Worm (Caenorhabditis elegans) whole organism, L1 larva: ENCODE measurements around the gene F32D8.12.

Source experiments
- C04F5.9 ChIP-seq: sonication (generic microtip); optimal IDR thresholded peaks from 2 replicates; lab custom pipeline; 2016; ENCODE audit warnings: missing genetic modification characterization, missing compliant biosample characterization
- F16B12.6 ChIP-seq: fragments of 150-350 bp; optimal IDR thresholded peaks from 2 replicates; lab custom pipeline; 2014; ENCODE audit warnings: missing biosample characterization, missing genetic modification characterization
- Y116A8C.19 ChIP-seq: sonication (generic microtip); optimal IDR thresholded peaks from 2 replicates; lab custom pipeline; 2016; ENCODE audit warnings: missing compliant biosample characterization, missing genetic modification characterization, borderline replicate concordance
- alr-1 ChIP-seq: fragments of 200-800 bp; sonication (Bioruptor generic); optimal IDR thresholded peaks from 2 replicates; lab custom pipeline; 2018; ENCODE audit warnings: borderline replicate concordance, mild to moderate bottlenecking, missing genetic modification characterization, missing compliant biosample characterization
- ama-1 ChIP-seq: fragments of 150-350 bp; optimal IDR thresholded peaks from 2 replicates; lab custom pipeline; 2014
- blmp-1 ChIP-seq: fragments of 150-350 bp; optimal IDR thresholded peaks from 2 replicates; lab custom pipeline; 2014; ENCODE audit warnings: missing biosample characterization, missing genetic modification characterization
- ceh-8 ChIP-seq: fragments of 200-800 bp; sonication (Bioruptor generic); optimal IDR thresholded peaks from 2 replicates; lab custom pipeline; 2018; ENCODE audit warnings: mild to moderate bottlenecking, missing genetic modification characterization, moderate library complexity, missing compliant biosample characterization
- ceh-90 ChIP-seq: sonication (generic microtip); optimal IDR thresholded peaks from 2 replicates; lab custom pipeline; 2016; ENCODE audit warnings: missing genetic modification characterization, missing compliant biosample characterization
- ces-1 ChIP-seq: fragments of 150-350 bp; optimal IDR thresholded peaks from 2 replicates; lab custom pipeline; 2014; ENCODE audit warnings: missing biosample characterization, missing genetic modification reagents, missing genetic modification characterization
- dpl-1 ChIP-seq, 3 experiments: fragments of 150-350 bp in 2 of 3; sonication (generic microtip) in 1 of 3; optimal IDR thresholded peaks; 2 replicates each; lab custom pipeline; 2014 to 2017; ENCODE audit warnings: missing biosample characterization in 3 of 3, missing genetic modification characterization in 3 of 3, missing genetic modification reagents in 3 of 3
- dsc-1 ChIP-seq: sonication (generic microtip); optimal IDR thresholded peaks from 2 replicates; lab custom pipeline; 2016; ENCODE audit warnings: mild to moderate bottlenecking, missing genetic modification characterization, missing compliant biosample characterization
- egl-13 ChIP-seq: sonication (generic microtip); optimal IDR thresholded peaks from 2 replicates; lab custom pipeline; 2016; ENCODE audit warnings: missing genotype, missing genetic modification reagents, missing genetic modification characterization, missing compliant biosample characterization
- egl-27 ChIP-seq, 2 experiments: fragments of 150-350 bp in 1 of 2; sonication (generic microtip); optimal IDR thresholded peaks; 3 replicates each; lab custom pipeline; 2017 to 2018; ENCODE audit warnings: missing biosample characterization in 2 of 2, missing genetic modification characterization in 2 of 2, missing genetic modification reagents in 2 of 2
- elt-2 ChIP-seq: sonication (generic microtip); optimal IDR thresholded peaks from 2 replicates; lab custom pipeline; 2016; ENCODE audit warnings: missing genetic modification characterization, mild to moderate bottlenecking, inconsistent platforms, missing compliant biosample characterization, missing genetic modification reagents
- elt-3 ChIP-seq, 6 experiments: fragments of 150-350 bp in 1 of 6; sonication (generic microtip); optimal IDR thresholded peaks; 2 replicates each; lab custom pipeline; 2017 to 2018; ENCODE audit warnings: missing biosample characterization in 6 of 6, missing genetic modification characterization in 6 of 6, inconsistent platforms in 1 of 6
- fkh-10 ChIP-seq: sonication (generic microtip); optimal IDR thresholded peaks from 2 replicates; lab custom pipeline; 2017; ENCODE audit warnings: missing biosample characterization, missing genetic modification reagents, missing genetic modification characterization
- grh-1 ChIP-seq: fragments of 200-800 bp; sonication (Bioruptor generic); IDR thresholded peaks from 2 replicates; pipeline ENCODE4 v1.3.6; 2022; ENCODE audit warnings: missing genetic modification reagents, missing genetic modification characterization, missing compliant biosample characterization
- hlh-17 ChIP-seq: fragments of 200-800 bp; sonication (Bioruptor generic); optimal IDR thresholded peaks from 2 replicates; lab custom pipeline; 2018; ENCODE audit warnings: missing genetic modification characterization, mild to moderate bottlenecking, missing compliant biosample characterization, moderate library complexity, borderline replicate concordance
- hlh-4 ChIP-seq: sonication (generic microtip); optimal IDR thresholded peaks from 2 replicates; lab custom pipeline; 2016; ENCODE audit warnings: mild to moderate bottlenecking, missing genetic modification characterization, missing compliant biosample characterization
- irx-1 ChIP-seq: sonication (generic microtip); optimal IDR thresholded peaks from 2 replicates; lab custom pipeline; 2016; ENCODE audit warnings: missing genetic modification characterization, missing compliant biosample characterization
- isw-1 ChIP-seq: fragments of 200-800 bp; sonication (Bioruptor generic); IDR thresholded peaks from 2 replicates; pipeline ENCODE4 v1.3.6; 2022; ENCODE audit warnings: missing genetic modification characterization, missing compliant biosample characterization
- jun-1 ChIP-seq: fragments of 150-350 bp; optimal IDR thresholded peaks from 2 replicates; lab custom pipeline; 2014; ENCODE audit warnings: missing biosample characterization, missing genetic modification reagents, missing genetic modification characterization
- lin-13 ChIP-seq: fragments of 150-350 bp; optimal IDR thresholded peaks from 2 replicates; lab custom pipeline; 2014; ENCODE audit warnings: missing biosample characterization, missing genetic modification reagents, missing genetic modification characterization
- lin-14 ChIP-seq: fragments of 200-800 bp; sonication (Bioruptor generic); optimal IDR thresholded peaks from 2 replicates; lab custom pipeline; 2018; ENCODE audit warnings: mild to moderate bottlenecking, missing genetic modification characterization, moderate library complexity, missing compliant biosample characterization
- lin-15B ChIP-seq: fragments of 150-350 bp; sonication (generic microtip); optimal IDR thresholded peaks from 3 replicates; lab custom pipeline; 2014; ENCODE audit warnings: missing biosample characterization, missing genetic modification characterization
- mef-2 ChIP-seq: fragments of 150-350 bp; optimal IDR thresholded peaks from 2 replicates; lab custom pipeline; 2014; ENCODE audit warnings: missing biosample characterization, missing genetic modification characterization
- nhr-11 ChIP-seq: fragments of 150-350 bp; optimal IDR thresholded peaks from 2 replicates; lab custom pipeline; 2014; ENCODE audit warnings: missing biosample characterization, missing genetic modification characterization
- nhr-12 ChIP-seq: sonication (generic microtip); optimal IDR thresholded peaks from 2 replicates; lab custom pipeline; 2017; ENCODE audit warnings: missing biosample characterization, missing genetic modification characterization
- nhr-20 ChIP-seq: sonication (generic microtip); optimal IDR thresholded peaks from 2 replicates; lab custom pipeline; 2016; ENCODE audit warnings: mild to moderate bottlenecking, missing genetic modification characterization, missing compliant biosample characterization
- nhr-47 ChIP-seq: sonication (generic microtip); optimal IDR thresholded peaks from 2 replicates; lab custom pipeline; 2016; ENCODE audit warnings: mild to moderate bottlenecking, missing genetic modification characterization, moderate library complexity, missing compliant biosample characterization
- nhr-71 ChIP-seq: sonication (generic microtip); optimal IDR thresholded peaks from 2 replicates; lab custom pipeline; 2016; ENCODE audit warnings: mild to moderate bottlenecking, missing genetic modification characterization, moderate library complexity, missing compliant biosample characterization
- nhr-84 ChIP-seq: sonication (generic microtip); optimal IDR thresholded peaks from 2 replicates; lab custom pipeline; 2017; ENCODE audit warnings: missing biosample characterization, missing genetic modification characterization
- nhr-90 ChIP-seq: sonication (generic microtip); optimal IDR thresholded peaks from 2 replicates; lab custom pipeline; 2016; ENCODE audit warnings: mild to moderate bottlenecking, missing genetic modification characterization, missing compliant biosample characterization; ENCODE audit not compliant: poor library complexity
- pag-3 ChIP-seq: sonication (generic microtip); optimal IDR thresholded peaks from 2 replicates; lab custom pipeline; 2017; ENCODE audit warnings: missing genetic modification characterization, mild to moderate bottlenecking, missing compliant biosample characterization, antibody characterized with exemption, borderline replicate concordance; ENCODE audit not compliant: insufficient read depth
- pax-3 ChIP-seq: fragments of 200-800 bp; sonication (Bioruptor generic); optimal IDR thresholded peaks from 2 replicates; lab custom pipeline; 2018; ENCODE audit warnings: mild to moderate bottlenecking, missing genetic modification characterization, moderate library complexity, missing compliant biosample characterization
- rnt-1 ChIP-seq: sonication (generic microtip); optimal IDR thresholded peaks from 2 replicates; lab custom pipeline; 2016; ENCODE audit warnings: mild to moderate bottlenecking, missing genetic modification characterization, moderate library complexity, missing compliant biosample characterization
- snpc-4 ChIP-seq: fragments of 150-350 bp; optimal IDR thresholded peaks from 2 replicates; lab custom pipeline; 2014; ENCODE audit warnings: missing biosample characterization, missing genetic modification characterization
- sox-4 ChIP-seq: sonication (generic microtip); optimal IDR thresholded peaks from 2 replicates; lab custom pipeline; 2016; ENCODE audit warnings: missing genetic modification characterization, missing compliant biosample characterization
- sup-37 ChIP-seq: fragments of 200-800 bp; sonication (Bioruptor generic); optimal IDR thresholded peaks from 2 replicates; lab custom pipeline; 2018; ENCODE audit warnings: mild to moderate bottlenecking, missing genetic modification characterization, missing compliant biosample characterization
- tbx-2 ChIP-seq: sonication (generic microtip); optimal IDR thresholded peaks from 2 replicates; lab custom pipeline; 2016; ENCODE audit warnings: missing genetic modification characterization, missing compliant biosample characterization
- tlp-1 ChIP-seq: fragments of 150-350 bp; optimal IDR thresholded peaks from 2 replicates; lab custom pipeline; 2014; ENCODE audit warnings: missing biosample characterization, missing genetic modification characterization
- unc-130 ChIP-seq: fragments of 150-350 bp; optimal IDR thresholded peaks from 2 replicates; lab custom pipeline; 2017; ENCODE audit warnings: missing biosample characterization, missing genetic modification characterization, inconsistent platforms
- unc-62 ChIP-seq: fragments of 150-350 bp; optimal IDR thresholded peaks from 2 replicates; lab custom pipeline; 2014; ENCODE audit warnings: missing biosample characterization, missing genetic modification reagents, missing genetic modification characterization
- unc-98 ChIP-seq: fragments of 200-800 bp; sonication (Bioruptor generic); IDR thresholded peaks from 2 replicates; pipeline ENCODE4 v1.3.6; 2022; ENCODE audit warnings: missing genetic modification characterization, missing compliant biosample characterization
- vab-15 ChIP-seq: sonication (generic microtip); optimal IDR thresholded peaks from 2 replicates; lab custom pipeline; 2017; ENCODE audit warnings: missing genotype, mild to moderate bottlenecking, missing genetic modification characterization, missing compliant biosample characterization
- zag-1 ChIP-seq: fragments of 150-350 bp; optimal IDR thresholded peaks from 2 replicates; lab custom pipeline; 2014; ENCODE audit warnings: missing biosample characterization, missing genetic modification characterization
- zip-4 ChIP-seq: fragments of 200-800 bp; sonication (Bioruptor generic); optimal IDR thresholded peaks from 2 replicates; lab custom pipeline; 2018; ENCODE audit warnings: mild to moderate bottlenecking, missing genetic modification characterization, moderate library complexity, missing compliant biosample characterization
- ztf-11 ChIP-seq, 2 experiments: sonication (generic microtip); optimal IDR thresholded peaks; 2 replicates each; lab custom pipeline; 2016 to 2017; ENCODE audit warnings: missing genetic modification characterization in 2 of 2, missing biosample characterization in 1 of 2, missing compliant biosample characterization in 1 of 2
- ztf-4 ChIP-seq: fragments of 150-350 bp; optimal IDR thresholded peaks from 2 replicates; lab custom pipeline; 2014; ENCODE audit warnings: missing biosample characterization, missing genetic modification characterization

The F32D8.12 gene

ce11 chrV:10862457-10863097, 28.2 kb downstream of the F32D8.12 start (continued):
- peak; percentile 27 for TF ChIP-seq sox-4

- TF ChIP-seq rnt-1 (tag; lab: Kevin White, UChicago) (no peak), nhr-47 (tag; lab: Kevin White, UChicago) (no peak), hlh-17 (GFP tag; lab: Kevin White, UChicago) (no peak), F16B12.6 (tag; lab: Kevin White, UChicago) (no peak), tbx-2 (tag; lab: Kevin White, UChicago) (no peak), unc-62 (GFP tag; lab: Kevin White, UChicago) (no peak), C04F5.9 (no peak), alr-1 (tag; lab: Kevin White, UChicago) (no peak), lin-13 (no peak), nhr-12 (no peak), elt-3 (tag; optimal IDR thresholded peaks at IDR 0.05; lab: Kevin White, UChicago) (no peak), lin-14 (GFP tag; lab: Kevin White, UChicago) (peak; percentile 80), unc-130 (tag; lab: Kevin White, UChicago) (no peak), vab-15 (no peak), tlp-1 (tag; lab: Kevin White, UChicago) (no peak), unc-98 (no peak), grh-1 (GFP tag; lab: Robert Waterston, UW) (no peak), egl-27 (tag; optimal IDR thresholded peaks at IDR 0.05; lab: Kevin White, UChicago) (no peak), egl-13 (tag; lab: Kevin White, UChicago) (no peak), isw-1 (GFP tag; lab: Robert Waterston, UW) (no peak), elt-2 (tag; lab: Kevin White, UChicago) (no peak), snpc-4 (no peak), Y116A8C.19 (tag; lab: Kevin White, UChicago) (no peak), blmp-1 (tag; lab: Kevin White, UChicago) (peak; percentile 81), sup-37 (GFP tag; lab: Kevin White, UChicago) (no peak), hlh-4 (tag; lab: Kevin White, UChicago) (no peak), ztf-11 (tag; optimal IDR thresholded peaks at IDR 0.05; lab: Kevin White, UChicago) (no peak), nhr-11 (tag; lab: Kevin White, UChicago) (no peak), pax-3 (no peak), nhr-20 (tag; lab: Kevin White, UChicago) (peak; percentile 38), nhr-90 (tag; lab: Kevin White, UChicago) (no peak), ces-1 (GFP tag; lab: Kevin White, UChicago) (no peak), ztf-4 (tag; lab: Kevin White, UChicago) (no peak), mef-2 (tag; lab: Kevin White, UChicago) (no peak), lin-15B (tag; lab: Kevin White, UChicago) (no peak), ama-1 (no peak), nhr-71 (peak; percentile 41), sox-4 (no peak), ceh-90 (tag; lab: Kevin White, UChicago) (no peak), irx-1 (tag; lab: Kevin White, UChicago) (no peak), zip-4 (GFP tag; lab: Kevin White, UChicago) (no peak), dsc-1 (tag; lab: Kevin White, UChicago) (no peak), dpl-1 (GFP tag; optimal IDR thresholded peaks at IDR 0.05; lab: Kevin White, UChicago) (no peak), zag-1 (no peak), ceh-8 (GFP tag; lab: Kevin White, UChicago) (no peak), jun-1 (tag; lab: Kevin White, UChicago) (no peak), pag-3 (no peak), nhr-84 (tag; lab: Kevin White, UChicago) (no peak), fkh-10 (GFP tag; lab: Kevin White, UChicago) (no peak)
Measured at ce11 chrV:10861611-10862262, 29.1 kb downstream of the F32D8.12 start.
